Worm (Caenorhabditis elegans): ENCODE measurements around the gene gcy-11.

gcy-11 gene

ce11 chrX:17054121-17054520, 1.3 kb downstream of the gcy-11 start:
- TF ChIP-seq scrt-1 (GFP tag; IDR thresholded peaks at IDR 0.05) (no peak), pes-1 (GFP tag; IDR thresholded peaks at IDR 0.05) (no peak), hmbx-1 (tag; optimal IDR thresholded peaks at IDR 0.05) (no peak), ets-7 (tag; optimal IDR thresholded peaks at IDR 0.05) (no peak), ama-1 (optimal IDR thresholded peaks at IDR 0.05) (no peak), aly-1 (tag; optimal IDR thresholded peaks at IDR 0.05) (no peak), tra-4 (tag; optimal IDR thresholded peaks at IDR 0.05) (no peak), tbx-11 (GFP tag; IDR thresholded peaks at IDR 0.05) (no peak), ceh-13 (GFP tag; optimal IDR thresholded peaks at IDR 0.05) (no peak), B0310.2 (tag; optimal IDR thresholded peaks at IDR 0.05) (no peak), sea-1 (GFP tag; conservative IDR thresholded peaks at IDR 0.05) (no peak), ceh-36 (tag; optimal IDR thresholded peaks at IDR 0.05) (no peak), F13C5.2 (tag; optimal IDR thresholded peaks at IDR 0.05) (no peak)

- TF ChIP-seq hmg-4 (GFP tag; optimal IDR thresholded peaks at IDR 0.05) (no peak), tbx-11 (GFP tag; IDR thresholded peaks at IDR 0.05) (no peak), ceh-36 (tag; optimal IDR thresholded peaks at IDR 0.05) (no peak), sea-1 (GFP tag; conservative IDR thresholded peaks at IDR 0.05) (no peak), flt-1 (GFP tag; IDR thresholded peaks at IDR 0.05) (no peak), tbx-37 (GFP tag; conservative IDR thresholded peaks at IDR 0.05) (no peak), ama-1 (optimal IDR thresholded peaks at IDR 0.05) (no peak), aly-1 (tag; optimal IDR thresholded peaks at IDR 0.05) (no peak), pes-1 (GFP tag; IDR thresholded peaks at IDR 0.05) (no peak), B0310.2 (tag; optimal IDR thresholded peaks at IDR 0.05) (no peak), ets-7 (tag; optimal IDR thresholded peaks at IDR 0.05) (no peak), hmbx-1 (tag; optimal IDR thresholded peaks at IDR 0.05) (no peak), tra-4 (tag; optimal IDR thresholded peaks at IDR 0.05) (no peak), scrt-1 (GFP tag; IDR thresholded peaks at IDR 0.05) (no peak), ceh-13 (GFP tag; optimal IDR thresholded peaks at IDR 0.05) (no peak), F13C5.2 (tag; optimal IDR thresholded peaks at IDR 0.05) (no peak), hnd-1 (tag; optimal IDR thresholded peaks at IDR 0.05) (no peak)
These were observed 9.9 kb downstream of the gcy-11 start, which contains the start of gene C30G4.2 for ce11 chrX:17045529-17045928. C30G4.2 (minus strand) TSS chrX:17045629.

- no peak for TF ChIP-seq scrt-1 (GFP tag; IDR thresholded peaks at IDR 0.05)
- no peak for TF ChIP-seq sea-1 (GFP tag; conservative IDR thresholded peaks at IDR 0.05)
- no peak for TF ChIP-seq ceh-13 (GFP tag; optimal IDR thresholded peaks at IDR 0.05)
These were observed 12.4 kb downstream of the gcy-11 start, which contains the start of gene F35B3.7 for ce11 chrX:17042946-17043345. F35B3.7 (minus strand) TSS chrX:17043078.

DNA sequence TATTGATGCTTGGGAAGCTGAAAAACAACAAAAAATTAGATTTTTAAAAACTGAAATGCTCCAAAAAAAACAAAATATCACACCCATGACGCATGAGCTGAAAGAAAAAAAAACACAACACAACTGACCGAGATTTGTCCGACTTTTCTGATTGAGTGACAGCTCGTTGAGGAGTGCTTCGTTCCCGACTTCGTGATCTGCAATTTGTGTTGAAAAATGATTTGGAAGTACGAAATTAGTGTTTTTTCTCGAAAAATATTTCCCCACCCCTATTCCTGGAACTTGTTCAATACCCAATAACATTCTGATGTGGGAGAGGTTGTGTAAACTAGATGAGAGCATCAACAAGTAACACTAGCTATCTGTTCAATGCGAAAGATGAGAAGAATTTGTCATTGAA, 13.8 kb downstream of the gcy-11 start:
- TF ChIP-seq pes-1 (GFP tag; IDR thresholded peaks at IDR 0.05): no peak
- no peak for TF ChIP-seq aly-1 (tag; optimal IDR thresholded peaks at IDR 0.05)
- no peak for TF ChIP-seq F13C5.2 (tag; optimal IDR thresholded peaks at IDR 0.05)
- TF ChIP-seq scrt-1 (GFP tag; IDR thresholded peaks at IDR 0.05): no peak
- no peak for TF ChIP-seq hnd-1 (tag; optimal IDR thresholded peaks at IDR 0.05)
- TF ChIP-seq tbx-11 (GFP tag; IDR thresholded peaks at IDR 0.05): no peak
- TF ChIP-seq B0310.2 (tag; optimal IDR thresholded peaks at IDR 0.05): no peak
- no peak for TF ChIP-seq flt-1 (GFP tag; IDR thresholded peaks at IDR 0.05)
- no peak for TF ChIP-seq ceh-13 (GFP tag; optimal IDR thresholded peaks at IDR 0.05)

DNA sequence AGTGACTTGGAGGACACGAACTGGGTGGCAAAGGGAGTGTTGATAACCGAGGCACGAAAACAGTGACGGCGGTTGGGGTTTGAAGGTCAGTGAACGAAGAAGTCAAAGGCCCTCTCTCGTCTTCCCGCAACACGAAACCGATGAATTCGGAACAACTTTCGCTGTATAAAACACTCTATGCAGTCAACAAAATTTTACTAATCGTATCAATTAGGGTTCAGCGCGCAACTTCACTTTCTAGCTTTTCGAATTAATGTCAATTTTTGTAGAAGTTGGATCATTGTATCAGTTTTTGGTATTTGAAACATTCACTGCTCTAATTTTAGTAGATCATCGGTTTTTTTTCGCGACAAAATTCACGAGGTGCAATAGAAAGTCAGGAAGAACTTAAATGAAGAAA, 16.8 kb downstream of the gcy-11 start:
- TF ChIP-seq ama-1 (optimal IDR thresholded peaks at IDR 0.05): no peak
- no peak for TF ChIP-seq hnd-1 (tag; optimal IDR thresholded peaks at IDR 0.05)
- TF ChIP-seq ceh-13 (GFP tag; optimal IDR thresholded peaks at IDR 0.05): no peak
- TF ChIP-seq flt-1 (GFP tag; IDR thresholded peaks at IDR 0.05): no peak
- TF ChIP-seq scrt-1 (GFP tag; IDR thresholded peaks at IDR 0.05): no peak
- no peak for TF ChIP-seq hmg-4 (GFP tag; optimal IDR thresholded peaks at IDR 0.05)
- no peak for TF ChIP-seq tbx-37 (GFP tag; conservative IDR thresholded peaks at IDR 0.05)
- TF ChIP-seq F13C5.2 (tag; optimal IDR thresholded peaks at IDR 0.05): no peak
- TF ChIP-seq tra-4 (tag; optimal IDR thresholded peaks at IDR 0.05): no peak
- no peak for TF ChIP-seq ets-7 (tag; optimal IDR thresholded peaks at IDR 0.05)
- no peak for TF ChIP-seq hmbx-1 (tag; optimal IDR thresholded peaks at IDR 0.05)

ce11 chrX:17034773-17035172, 20.6 kb downstream of the gcy-11 start:
- TF ChIP-seq ceh-36 (tag; optimal IDR thresholded peaks at IDR 0.05) (no peak), scrt-1 (GFP tag; IDR thresholded peaks at IDR 0.05) (no peak), tbx-37 (GFP tag; conservative IDR thresholded peaks at IDR 0.05) (no peak), tbx-11 (GFP tag; IDR thresholded peaks at IDR 0.05) (no peak), aly-1 (tag; optimal IDR thresholded peaks at IDR 0.05) (no peak), ama-1 (optimal IDR thresholded peaks at IDR 0.05) (no peak), flt-1 (GFP tag; IDR thresholded peaks at IDR 0.05) (no peak), F13C5.2 (tag; optimal IDR thresholded peaks at IDR 0.05) (no peak), hnd-1 (tag; optimal IDR thresholded peaks at IDR 0.05) (no peak)

ce11 chrX:17034193-17034592, 21.2 kb downstream of the gcy-11 start:
- TF ChIP-seq F13C5.2 (tag; optimal IDR thresholded peaks at IDR 0.05): no peak
- no peak for TF ChIP-seq tra-4 (tag; optimal IDR thresholded peaks at IDR 0.05)
- TF ChIP-seq ceh-36 (tag; optimal IDR thresholded peaks at IDR 0.05): no peak
- TF ChIP-seq sea-1 (GFP tag; conservative IDR thresholded peaks at IDR 0.05): no peak
- no peak for TF ChIP-seq ama-1 (optimal IDR thresholded peaks at IDR 0.05)
- no peak for TF ChIP-seq aly-1 (tag; optimal IDR thresholded peaks at IDR 0.05)
- no peak for TF ChIP-seq pes-1 (GFP tag; IDR thresholded peaks at IDR 0.05)
- no peak for TF ChIP-seq hmg-4 (GFP tag; optimal IDR thresholded peaks at IDR 0.05)
- TF ChIP-seq hnd-1 (tag; optimal IDR thresholded peaks at IDR 0.05): no peak
- no peak for TF ChIP-seq ceh-13 (GFP tag; optimal IDR thresholded peaks at IDR 0.05)
- TF ChIP-seq B0310.2 (tag; optimal IDR thresholded peaks at IDR 0.05): no peak
- TF ChIP-seq ets-7 (tag; optimal IDR thresholded peaks at IDR 0.05): no peak
- TF ChIP-seq hmbx-1 (tag; optimal IDR thresholded peaks at IDR 0.05): no peak
- TF ChIP-seq flt-1 (GFP tag; IDR thresholded peaks at IDR 0.05): no peak
- no peak for TF ChIP-seq tbx-37 (GFP tag; conservative IDR thresholded peaks at IDR 0.05)
- TF ChIP-seq tbx-11 (GFP tag; IDR thresholded peaks at IDR 0.05): no peak
- TF ChIP-seq scrt-1 (GFP tag; IDR thresholded peaks at IDR 0.05): no peak

All from whole organism, early embryonic.